Worm (Caenorhabditis elegans) whole organism, L4 larva: ENCODE results near the gene srh-100.

ENCODE experiments used
- fkh-10 ChIP-seq: fragments of 150-350 bp; optimal IDR thresholded peaks from 2 replicates; lab custom pipeline; 2014; ENCODE audit warnings: missing biosample characterization, missing genetic modification reagents, missing genetic modification characterization
- nhr-77 ChIP-seq: fragments of 150-350 bp; optimal IDR thresholded peaks from 2 replicates; lab custom pipeline; 2014; ENCODE audit warnings: missing biosample characterization, missing genetic modification characterization

DNA sequence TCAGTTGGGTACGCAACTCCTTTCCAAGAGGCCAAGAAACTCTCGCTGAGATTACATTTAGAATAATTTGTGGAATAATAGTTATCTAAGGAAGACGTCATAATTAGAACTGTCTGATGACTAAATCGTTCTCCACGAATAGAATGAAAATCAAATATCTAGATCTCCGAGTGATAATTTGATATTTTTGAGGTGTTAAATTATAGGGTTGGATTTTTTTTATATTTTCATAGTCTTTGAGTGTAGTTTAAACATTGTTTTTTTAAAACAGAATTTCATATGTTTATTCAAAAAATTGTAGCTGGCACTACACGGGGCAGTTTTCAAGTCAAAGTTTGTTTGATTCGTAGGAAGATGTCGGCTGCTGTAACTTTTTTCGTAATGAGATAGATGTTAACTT is 2.0 kb upstream of the srh-100 start, which contains the start of gene srh-99:
- TF ChIP-seq fkh-10 (GFP tag; lab: Kevin White, UChicago) (no peak), nhr-77 (tag; lab: Kevin White, UChicago) (no peak)
